Worm (Caenorhabditis elegans) whole organism, young adult: ENCODE measurements around the gene bus-4.
A peak's percentile ranks its signal among the peaks of the same experiment; 100 is the strongest.

Experiments
- B0019.2 ChIP-seq: fragments of 200-800 bp; sonication (Bioruptor generic); conservative IDR thresholded peaks from 2 replicates; pipeline ENCODE4 v1.3.6; 2022; ENCODE audit warnings: missing genetic modification reagents, missing genetic modification characterization, missing compliant biosample characterization
- C06A6.2 ChIP-seq: fragments of 200-800 bp; sonication (Bioruptor generic); conservative IDR thresholded peaks from 2 replicates; pipeline ENCODE4 v1.3.6; 2022; ENCODE audit warnings: missing genetic modification characterization, missing compliant biosample characterization
- C17E4.6 ChIP-seq: fragments of 200-800 bp; sonication (Bioruptor generic); IDR thresholded peaks from 2 replicates; pipeline ENCODE4 v1.3.6; 2022; ENCODE audit warnings: missing genetic modification reagents, missing genetic modification characterization, missing compliant biosample characterization
- D2030.7 ChIP-seq: fragments of 200-800 bp; sonication (Bioruptor generic); IDR thresholded peaks from 2 replicates; pipeline ENCODE4 v1.3.6; 2022; ENCODE audit warnings: missing genetic modification reagents, missing genetic modification characterization, missing compliant biosample characterization
- F33H1.4 ChIP-seq: fragments of 200-800 bp; sonication (Bioruptor generic); IDR thresholded peaks from 2 replicates; pipeline ENCODE4 v1.3.6; 2022; ENCODE audit warnings: missing genetic modification reagents, missing genetic modification characterization, missing compliant biosample characterization
- Y53F4B.3 ChIP-seq: fragments of 200-800 bp; sonication (Bioruptor generic); IDR thresholded peaks from 2 replicates; pipeline ENCODE4 v1.3.6; 2022; ENCODE audit warnings: missing genetic modification reagents, missing genetic modification characterization, missing compliant biosample characterization
- Y79H2A.3 ChIP-seq: fragments of 200-800 bp; sonication (Bioruptor generic); conservative IDR thresholded peaks from 2 replicates; pipeline ENCODE4 v1.3.6; 2022; ENCODE audit warnings: missing genetic modification reagents, missing genetic modification characterization, missing compliant biosample characterization
- Y95B8A.8 ChIP-seq: fragments of 200-800 bp; sonication (Bioruptor generic); IDR thresholded peaks from 2 replicates; pipeline ENCODE4 v1.3.6; 2022; ENCODE audit warnings: missing genetic modification reagents, missing genetic modification characterization, missing compliant biosample characterization
- ZK185.1 ChIP-seq: sonication (generic microtip); optimal IDR thresholded peaks from 2 replicates; lab custom pipeline; 2016; ENCODE audit warnings: mild to moderate bottlenecking, missing genetic modification characterization, missing compliant biosample characterization; ENCODE audit not compliant: poor library complexity, severe bottlenecking
- attf-3 ChIP-seq: fragments of 200-800 bp; sonication (Bioruptor generic); conservative IDR thresholded peaks from 2 replicates; pipeline ENCODE4 v1.3.6; 2022; ENCODE audit warnings: missing genetic modification reagents, missing genetic modification characterization, missing compliant biosample characterization
- cebp-1 ChIP-seq, 2 experiments: fragments of 200-800 bp in 1 of 2; sonication (Bioruptor generic) in 1 of 2; sonication (generic microtip) in 1 of 2; IDR thresholded peaks in 1 of 2; optimal IDR thresholded peaks in 1 of 2; 2 replicates each; pipeline versions ENCODE4 v1.3.6 to Lab custom; 2017 to 2022; ENCODE audit warnings: missing compliant biosample characterization in 2 of 2, missing genetic modification characterization in 2 of 2, mild to moderate bottlenecking in 1 of 2, missing genetic modification reagents in 1 of 2, moderate library complexity in 1 of 2
- ceh-27 ChIP-seq: fragments of 200-800 bp; sonication (Bioruptor generic); optimal IDR thresholded peaks from 2 replicates; lab custom pipeline; 2018; ENCODE audit warnings: mild to moderate bottlenecking, missing genetic modification characterization, moderate library complexity, missing compliant biosample characterization
- ceh-40 ChIP-seq: fragments of 200-800 bp; sonication (Bioruptor generic); IDR thresholded peaks from 2 replicates; pipeline ENCODE4 v1.3.6; 2022; ENCODE audit warnings: missing genetic modification characterization, missing compliant biosample characterization
- ceh-58 ChIP-seq: fragments of 200-800 bp; sonication (Bioruptor generic); IDR thresholded peaks from 2 replicates; pipeline ENCODE4 v1.3.6; 2022; ENCODE audit warnings: missing genetic modification characterization, missing compliant biosample characterization
- ceh-91 ChIP-seq: fragments of 200-800 bp; sonication (Bioruptor generic); IDR thresholded peaks from 2 replicates; pipeline ENCODE4 v1.3.6; 2022; ENCODE audit warnings: missing genetic modification reagents, missing genetic modification characterization, missing compliant biosample characterization
- dox-1 ChIP-seq: fragments of 200-800 bp; sonication (Bioruptor generic); IDR thresholded peaks from 2 replicates; pipeline ENCODE4 v1.3.6; 2022; ENCODE audit warnings: missing genetic modification reagents, missing genetic modification characterization, missing compliant biosample characterization
- dpl-1 ChIP-seq: fragments of 150-350 bp; optimal IDR thresholded peaks from 2 replicates; lab custom pipeline; 2014; ENCODE audit warnings: missing biosample characterization, missing genetic modification reagents, missing genetic modification characterization
- efl-1 ChIP-seq: fragments of 150-350 bp; optimal IDR thresholded peaks from 2 replicates; lab custom pipeline; 2014; ENCODE audit warnings: missing biosample characterization, missing genetic modification reagents, missing genetic modification characterization
- egl-44 ChIP-seq: fragments of 200-800 bp; sonication (Bioruptor generic); IDR thresholded peaks from 2 replicates; pipeline ENCODE4 v1.3.6; 2022; ENCODE audit warnings: missing genetic modification reagents, missing genetic modification characterization, missing compliant biosample characterization
- egrh-3 ChIP-seq: fragments of 200-800 bp; sonication (Bioruptor generic); IDR thresholded peaks from 2 replicates; pipeline ENCODE4 v1.3.6; 2022; ENCODE audit warnings: missing genetic modification reagents, missing genetic modification characterization, missing compliant biosample characterization
- ekl-4 ChIP-seq: fragments of 200-800 bp; sonication (Bioruptor generic); IDR thresholded peaks from 2 replicates; pipeline ENCODE4 v1.3.6; 2022; ENCODE audit warnings: missing genetic modification reagents, missing genetic modification characterization, missing compliant biosample characterization
- ets-4 ChIP-seq: fragments of 200-800 bp; sonication (Bioruptor generic); optimal IDR thresholded peaks from 2 replicates; lab custom pipeline; 2018; ENCODE audit warnings: mild to moderate bottlenecking, missing genetic modification characterization, missing compliant biosample characterization
- gei-17 ChIP-seq: fragments of 200-800 bp; sonication (Bioruptor generic); optimal IDR thresholded peaks from 2 replicates; lab custom pipeline; 2018; ENCODE audit warnings: mild to moderate bottlenecking, missing genetic modification characterization, missing compliant biosample characterization
- him-1 ChIP-seq: sonication (generic microtip); optimal IDR thresholded peaks from 2 replicates; lab custom pipeline; 2016; ENCODE audit warnings: missing genotype, missing genetic modification reagents, missing genetic modification characterization, missing compliant biosample characterization
- hmg-20 ChIP-seq: fragments of 200-800 bp; sonication (Bioruptor generic); IDR thresholded peaks from 2 replicates; pipeline ENCODE4 v1.3.6; 2022; ENCODE audit warnings: missing genetic modification reagents, missing genetic modification characterization, missing compliant biosample characterization
- hsf-1 ChIP-seq: fragments of 200-800 bp; sonication (Bioruptor generic); IDR thresholded peaks from 2 replicates; pipeline ENCODE4 v1.3.6; 2022; ENCODE audit warnings: missing genetic modification reagents, missing genetic modification characterization, missing compliant biosample characterization
- lag-1 ChIP-seq: fragments of 200-800 bp; sonication (Bioruptor generic); IDR thresholded peaks from 2 replicates; pipeline ENCODE4 v1.3.6; 2022; ENCODE audit warnings: missing genetic modification reagents, missing genetic modification characterization, missing compliant biosample characterization
- let-526 ChIP-seq: fragments of 200-800 bp; sonication (Bioruptor generic); IDR thresholded peaks from 2 replicates; pipeline ENCODE4 v1.3.6; 2022; ENCODE audit warnings: missing genetic modification reagents, missing genetic modification characterization, missing compliant biosample characterization
- let-607 ChIP-seq, 2 experiments: fragments of 200-800 bp in 1 of 2; sonication (Bioruptor generic) in 1 of 2; sonication (generic microtip) in 1 of 2; optimal IDR thresholded peaks; 2 replicates each; lab custom pipeline; 2016 to 2018; ENCODE audit warnings: mild to moderate bottlenecking in 2 of 2, missing compliant biosample characterization in 2 of 2, missing genetic modification characterization in 2 of 2, moderate library complexity in 2 of 2, missing genotype in 1 of 2
- lin-40 ChIP-seq: sonication (generic microtip); optimal IDR thresholded peaks from 2 replicates; lab custom pipeline; 2016; ENCODE audit warnings: missing genetic modification characterization, mild to moderate bottlenecking, missing compliant biosample characterization, missing genotype, missing genetic modification reagents
- lin-54 ChIP-seq: fragments of 200-800 bp; sonication (Bioruptor generic); optimal IDR thresholded peaks from 2 replicates; lab custom pipeline; 2018; ENCODE audit warnings: mild to moderate bottlenecking, missing genetic modification characterization, missing compliant biosample characterization
- lsl-1 ChIP-seq: fragments of 200-800 bp; sonication (Bioruptor generic); optimal IDR thresholded peaks from 2 replicates; lab custom pipeline; 2018; ENCODE audit warnings: mild to moderate bottlenecking, missing genetic modification characterization, moderate library complexity, missing compliant biosample characterization
- madf-10 ChIP-seq: sonication (generic microtip); optimal IDR thresholded peaks from 2 replicates; lab custom pipeline; 2016; ENCODE audit warnings: mild to moderate bottlenecking, missing genetic modification characterization, missing compliant biosample characterization
- mcd-1 ChIP-seq: fragments of 200-800 bp; sonication (Bioruptor generic); IDR thresholded peaks from 2 replicates; pipeline ENCODE4 v1.3.6; 2022; ENCODE audit warnings: missing genetic modification reagents, missing genetic modification characterization, missing compliant biosample characterization
- mel-28 ChIP-seq: sonication (generic microtip); optimal IDR thresholded peaks from 2 replicates; lab custom pipeline; 2016; ENCODE audit warnings: borderline replicate concordance, mild to moderate bottlenecking, missing genetic modification characterization, missing compliant biosample characterization
- nfyb-1 ChIP-seq: fragments of 200-800 bp; sonication (Bioruptor generic); IDR thresholded peaks from 2 replicates; pipeline ENCODE4 v1.3.6; 2022; ENCODE audit warnings: missing genetic modification reagents, missing genetic modification characterization, missing compliant biosample characterization
- nhr-80 ChIP-seq: sonication (generic microtip); optimal IDR thresholded peaks from 2 replicates; lab custom pipeline; 2016; ENCODE audit warnings: missing genetic modification characterization, missing compliant biosample characterization
- pbrm-1 ChIP-seq: fragments of 200-800 bp; sonication (Bioruptor generic); IDR thresholded peaks from 2 replicates; pipeline ENCODE4 v1.3.6; 2022; ENCODE audit warnings: missing genetic modification reagents, missing genetic modification characterization, missing compliant biosample characterization
- repo-1 ChIP-seq: sonication (generic microtip); optimal IDR thresholded peaks from 2 replicates; lab custom pipeline; 2017; ENCODE audit warnings: mild to moderate bottlenecking, missing genetic modification characterization, missing compliant biosample characterization
- sea-2 ChIP-seq: fragments of 200-800 bp; sonication (Bioruptor generic); IDR thresholded peaks from 2 replicates; pipeline ENCODE4 v1.3.6; 2022; ENCODE audit warnings: missing genetic modification characterization, missing compliant biosample characterization
- somi-1 ChIP-seq: fragments of 200-800 bp; sonication (Bioruptor generic); optimal IDR thresholded peaks from 2 replicates; lab custom pipeline; 2018; ENCODE audit warnings: mild to moderate bottlenecking, missing genetic modification characterization, missing compliant biosample characterization
- tlf-1 ChIP-seq: fragments of 200-800 bp; sonication (Bioruptor generic); optimal IDR thresholded peaks from 2 replicates; lab custom pipeline; 2018; ENCODE audit warnings: mild to moderate bottlenecking, missing genetic modification characterization, missing compliant biosample characterization
- ztf-18 ChIP-seq: sonication (generic microtip); optimal IDR thresholded peaks from 2 replicates; lab custom pipeline; 2016; ENCODE audit warnings: missing genotype, mild to moderate bottlenecking, missing genetic modification characterization, missing compliant biosample characterization
- ztf-22 ChIP-seq: fragments of 200-800 bp; sonication (Bioruptor generic); optimal IDR thresholded peaks from 2 replicates; lab custom pipeline; 2018; ENCODE audit warnings: mild to moderate bottlenecking, missing genetic modification characterization, moderate library complexity, missing compliant biosample characterization
- ztf-25 ChIP-seq: fragments of 200-800 bp; sonication (Bioruptor generic); IDR thresholded peaks from 2 replicates; pipeline ENCODE4 v1.3.6; 2022; ENCODE audit warnings: missing genetic modification reagents, missing genetic modification characterization, missing compliant biosample characterization
- ztf-26 ChIP-seq: sonication (generic microtip); optimal IDR thresholded peaks from 2 replicates; lab custom pipeline; 2017; ENCODE audit warnings: missing genetic modification characterization, missing compliant biosample characterization
- ztf-3 ChIP-seq: fragments of 200-800 bp; sonication (Bioruptor generic); optimal IDR thresholded peaks from 2 replicates; lab custom pipeline; 2018; ENCODE audit warnings: mild to moderate bottlenecking, missing genetic modification characterization, missing compliant biosample characterization
- ztf-6 ChIP-seq: fragments of 200-800 bp; sonication (Bioruptor generic); IDR thresholded peaks from 2 replicates; pipeline ENCODE4 v1.3.6; 2022; ENCODE audit warnings: missing genetic modification reagents, missing genetic modification characterization, missing compliant biosample characterization

Gene bus-4

ce11 chrIV:4727935-4728334 lies 39.9 kb downstream of the bus-4 start:
- peak; percentile 100 for TF ChIP-seq mcd-1
- TF ChIP-seq repo-1 (tag; lab: Kevin White, UChicago), result peak; percentile 77
- TF ChIP-seq ceh-27 (GFP tag; lab: Kevin White, UChicago), result peak; percentile 89
- TF ChIP-seq him-1 (tag; lab: Kevin White, UChicago), result peak; percentile 48
- TF ChIP-seq let-607 (tag; optimal IDR thresholded peaks at IDR 0.05; lab: Kevin White, UChicago), result peak; percentile 81 to 96
- peak; percentile 60 for TF ChIP-seq ets-4 (GFP tag; lab: Kevin White, UChicago)
- peak; percentile 98 for TF ChIP-seq let-526 (GFP tag; lab: Robert Waterston, UW)
- TF ChIP-seq somi-1, result peak; percentile 95
- TF ChIP-seq ztf-22, result peak; percentile 66
- peak; percentile 99 for TF ChIP-seq C17E4.6
- TF ChIP-seq Y79H2A.3 (GFP tag; lab: Robert Waterston, UW), result peak; percentile 96
- peak; percentile 97 for TF ChIP-seq cebp-1 (GFP tag; IDR thresholded peaks at IDR 0.05; lab: Robert Waterston, UW)
- TF ChIP-seq cebp-1 (tag; optimal IDR thresholded peaks at IDR 0.05; lab: Kevin White, UChicago), result peak; percentile 95
- TF ChIP-seq lin-40 (tag; lab: Kevin White, UChicago), result peak; percentile 96
- TF ChIP-seq ZK185.1 (tag; lab: Kevin White, UChicago), result peak; percentile 73
- TF ChIP-seq efl-1 (GFP tag; lab: Kevin White, UChicago), result peak; percentile 18
- TF ChIP-seq hmg-20, result peak; percentile 95
- TF ChIP-seq mel-28 (tag; lab: Kevin White, UChicago), result peak; percentile 9
- TF ChIP-seq C06A6.2 (GFP tag; lab: Robert Waterston, UW), result peak; percentile 99
- TF ChIP-seq egrh-3 (GFP tag; lab: Robert Waterston, UW), result peak; percentile 94
- TF ChIP-seq lag-1, result peak; percentile 93; the same call in 1 of the 2 replicates
- TF ChIP-seq ztf-18 (tag; lab: Kevin White, UChicago), result peak; percentile 88
- peak; percentile 99 for TF ChIP-seq Y95B8A.8 (GFP tag; lab: Robert Waterston, UW)
- peak; percentile 81 for TF ChIP-seq nhr-80
- peak; percentile 94 for TF ChIP-seq hsf-1 (GFP tag; lab: Robert Waterston, UW)
- TF ChIP-seq lsl-1 (GFP tag; lab: Kevin White, UChicago), result peak; percentile 89
- 0 out of 2 replicates have a peak, but pooled peaks have one; percentile 57 for TF ChIP-seq ceh-58 (GFP tag; lab: Robert Waterston, UW)
- peak; percentile 99 for TF ChIP-seq nfyb-1 (GFP tag; lab: Robert Waterston, UW)
- peak; percentile 96 for TF ChIP-seq ztf-26 (tag; lab: Kevin White, UChicago)
- TF ChIP-seq sea-2 (GFP tag; lab: Robert Waterston, UW), result peak; percentile 100
- peak; percentile 72 for TF ChIP-seq gei-17 (GFP tag; lab: Kevin White, UChicago)
- TF ChIP-seq D2030.7 (GFP tag; lab: Robert Waterston, UW), result peak; percentile 98
- TF ChIP-seq Y53F4B.3, result peak; percentile 91
- TF ChIP-seq B0019.2, result peak; percentile 99
- peak; percentile 92 for TF ChIP-seq attf-3 (GFP tag; lab: Robert Waterston, UW)
- TF ChIP-seq dox-1 (GFP tag; lab: Robert Waterston, UW), result peak; percentile 100
- peak; percentile 97 for TF ChIP-seq F33H1.4
- peak; percentile 88 for TF ChIP-seq madf-10 (tag; lab: Kevin White, UChicago)
- peak; percentile 100 for TF ChIP-seq ceh-91 (GFP tag; lab: Robert Waterston, UW)
- peak; percentile 99 for TF ChIP-seq pbrm-1 (GFP tag; lab: Robert Waterston, UW)
- peak; percentile 42 for TF ChIP-seq dpl-1 (GFP tag; lab: Kevin White, UChicago)
- peak; percentile 98 for TF ChIP-seq ekl-4 (GFP tag; lab: Robert Waterston, UW)
- TF ChIP-seq ztf-6 (GFP tag; lab: Robert Waterston, UW), result peak; percentile 99
- peak; percentile 82 for TF ChIP-seq ceh-40
- peak; percentile 99 for TF ChIP-seq ztf-25 (GFP tag; lab: Robert Waterston, UW)
- peak; percentile 77 for TF ChIP-seq ztf-3 (GFP tag; lab: Kevin White, UChicago)
- TF ChIP-seq tlf-1 (GFP tag; lab: Kevin White, UChicago), result peak; percentile 98
- peak; percentile 95 for TF ChIP-seq lin-54 (GFP tag; lab: Kevin White, UChicago)
- TF ChIP-seq egl-44, result peak; percentile 99
